Worm (Caenorhabditis elegans) whole organism, L2 larva: ENCODE data around the gene acdh-7.
"Not testable (repeated sequence)": the region's sequence is repeated elsewhere in the genome, so short reads cannot be mapped to it uniquely, and the experiment has no call there.

Experiments
- ceh-82 ChIP-seq: fragments of 150-350 bp; optimal IDR thresholded peaks from 2 replicates; lab custom pipeline; 2014; ENCODE audit warnings: missing biosample characterization, missing genetic modification characterization
- nhr-23 ChIP-seq: fragments of 150-350 bp; optimal IDR thresholded peaks from 2 replicates; lab custom pipeline; 2014; ENCODE audit warnings: missing biosample characterization, missing genetic modification reagents, missing genetic modification characterization
- nhr-237 ChIP-seq: fragments of 150-350 bp; optimal IDR thresholded peaks from 2 replicates; lab custom pipeline; 2014; ENCODE audit warnings: missing biosample characterization, missing genetic modification characterization
- unc-39 ChIP-seq: fragments of 150-350 bp; optimal IDR thresholded peaks from 2 replicates; lab custom pipeline; 2014; ENCODE audit warnings: missing biosample characterization, missing genetic modification characterization

ce11 chrX:17255750-17256149 is 38.8 kb upstream of the acdh-7 start:
- not testable (repeated sequence) for TF ChIP-seq nhr-237, unc-39, ceh-82, nhr-23 (tag; lab: Kevin White, UChicago)
